Worm (Caenorhabditis elegans): ENCODE results near the gene znfx-1.

The znfx-1 gene

DNA sequence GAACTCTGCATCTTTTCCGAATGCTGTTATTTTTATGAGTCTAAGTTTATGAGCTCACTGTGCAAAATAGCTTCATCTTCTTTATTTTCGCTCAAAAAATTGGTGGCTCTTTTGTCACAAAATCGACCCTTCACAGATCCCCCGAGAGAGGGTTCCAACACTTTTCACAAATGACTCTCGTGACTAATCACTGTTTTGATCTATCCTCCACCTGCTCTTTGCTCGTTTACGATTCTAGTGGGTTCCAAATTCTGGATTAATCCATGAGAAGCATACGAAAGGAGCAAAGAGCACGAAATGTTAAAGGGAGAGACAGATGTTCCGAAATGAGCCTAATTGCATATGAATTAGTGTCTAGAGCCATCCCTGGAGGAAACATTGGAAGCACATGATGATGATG lies 47.9 kb downstream of the znfx-1 start:
- no peak for TF ChIP-seq snpc-4 (tag; optimal IDR thresholded peaks at IDR 0.05)
- TF ChIP-seq ces-1 (GFP tag; optimal IDR thresholded peaks at IDR 0.05), result peak; percentile 78
- no peak for TF ChIP-seq nhr-28 (tag; optimal IDR thresholded peaks at IDR 0.05)
- no peak for TF ChIP-seq sem-2 (GFP tag; optimal IDR thresholded peaks at IDR 0.05)
- TF ChIP-seq ztf-11 (tag; optimal IDR thresholded peaks at IDR 0.05), result no peak
- no peak for TF ChIP-seq sptf-1 (tag; optimal IDR thresholded peaks at IDR 0.05)
- TF ChIP-seq ceh-83 (GFP tag; optimal IDR thresholded peaks at IDR 0.05), result no peak
- TF ChIP-seq nhr-237 (tag; optimal IDR thresholded peaks at IDR 0.05), result no peak
- no peak for TF ChIP-seq mep-1 (tag; optimal IDR thresholded peaks at IDR 0.05)
- TF ChIP-seq lin-32 (GFP tag; optimal IDR thresholded peaks at IDR 0.05), result peak; percentile 23
- no peak for TF ChIP-seq nhr-12 (tag; optimal IDR thresholded peaks at IDR 0.05)
- no peak for TF ChIP-seq ham-2 (GFP tag; optimal IDR thresholded peaks at IDR 0.05)
- TF ChIP-seq elt-1 (tag; optimal IDR thresholded peaks at IDR 0.05; ENCODE audit: borderline replicate concordance, insufficient read depth), result no peak
- TF ChIP-seq ceh-43 (GFP tag; optimal IDR thresholded peaks at IDR 0.05), result no peak

DNA sequence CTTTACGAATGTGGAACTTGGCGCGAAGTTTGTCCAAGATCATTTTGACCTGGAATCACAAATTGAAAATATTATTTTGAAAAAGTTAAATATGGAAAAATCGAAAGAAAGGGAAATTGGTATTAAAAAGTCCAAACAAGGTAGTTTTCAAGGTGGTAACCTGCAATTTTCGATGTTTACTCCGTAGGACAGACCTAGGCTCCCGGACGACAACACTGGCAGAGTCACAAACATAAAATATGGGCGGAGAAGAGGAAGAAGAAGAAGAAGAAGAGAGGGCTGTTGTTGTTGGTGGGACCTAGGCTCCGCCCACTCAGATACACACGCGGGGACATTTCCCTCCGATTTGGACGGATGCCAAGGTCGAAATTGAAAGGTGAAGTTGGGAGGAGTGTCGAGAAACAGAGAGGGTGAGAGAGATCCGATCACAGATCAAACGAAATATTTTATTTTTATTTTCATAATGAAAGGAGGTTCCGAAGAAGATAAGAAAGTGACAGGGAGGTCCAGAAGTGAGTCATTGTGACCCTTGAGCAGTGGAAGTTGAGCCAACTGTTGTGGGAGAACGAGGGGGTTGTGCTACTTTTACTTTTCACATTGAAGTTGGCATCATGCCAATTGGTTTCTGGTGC lies 48.6 kb downstream of the znfx-1 start, which contains the start of gene aqp-2:
Gene aqp-2 (minus strand): TSS at position 51 of the 632 bp plus-strand sequence.
- TF ChIP-seq nhr-12 (tag; optimal IDR thresholded peaks at IDR 0.05), result no peak
- peak; percentile 88 for TF ChIP-seq unc-62 (GFP tag; optimal IDR thresholded peaks at IDR 0.05)
- TF ChIP-seq bed-3 (GFP tag; optimal IDR thresholded peaks at IDR 0.05), result no peak
- no peak for TF ChIP-seq mls-2 (tag; optimal IDR thresholded peaks at IDR 0.05)
- TF ChIP-seq nhr-2 (tag; optimal IDR thresholded peaks at IDR 0.05), result no peak
- no peak for TF ChIP-seq lsy-2 (tag; optimal IDR thresholded peaks at IDR 0.05)
- TF ChIP-seq elt-1 (tag; optimal IDR thresholded peaks at IDR 0.05; ENCODE audit: borderline replicate concordance, insufficient read depth), result no peak
- peak; percentile 45 for TF ChIP-seq unc-120 (tag; optimal IDR thresholded peaks at IDR 0.05; ENCODE audit: poor library complexity, severe bottlenecking)
- no peak for TF ChIP-seq ham-2 (GFP tag; optimal IDR thresholded peaks at IDR 0.05)
- TF ChIP-seq flh-1 (GFP tag; optimal IDR thresholded peaks at IDR 0.05), result no peak
- no peak for TF ChIP-seq ceh-43 (GFP tag; optimal IDR thresholded peaks at IDR 0.05)
- TF ChIP-seq sem-2 (GFP tag; optimal IDR thresholded peaks at IDR 0.05), result no peak
- peak; percentile 72 for TF ChIP-seq hlh-1 (tag; optimal IDR thresholded peaks at IDR 0.05)
- peak; percentile 51 for TF ChIP-seq blmp-1 (tag; optimal IDR thresholded peaks at IDR 0.05)
- peak; percentile 25 for TF ChIP-seq mep-1 (tag; optimal IDR thresholded peaks at IDR 0.05)
- no peak for TF ChIP-seq drap-1 (GFP tag; optimal IDR thresholded peaks at IDR 0.05)
- no peak for TF ChIP-seq lin-32 (GFP tag; optimal IDR thresholded peaks at IDR 0.05)
- no peak for TF ChIP-seq snpc-4 (tag; optimal IDR thresholded peaks at IDR 0.05)
- no peak for TF ChIP-seq cnd-1 (tag; optimal IDR thresholded peaks at IDR 0.05)

DNA sequence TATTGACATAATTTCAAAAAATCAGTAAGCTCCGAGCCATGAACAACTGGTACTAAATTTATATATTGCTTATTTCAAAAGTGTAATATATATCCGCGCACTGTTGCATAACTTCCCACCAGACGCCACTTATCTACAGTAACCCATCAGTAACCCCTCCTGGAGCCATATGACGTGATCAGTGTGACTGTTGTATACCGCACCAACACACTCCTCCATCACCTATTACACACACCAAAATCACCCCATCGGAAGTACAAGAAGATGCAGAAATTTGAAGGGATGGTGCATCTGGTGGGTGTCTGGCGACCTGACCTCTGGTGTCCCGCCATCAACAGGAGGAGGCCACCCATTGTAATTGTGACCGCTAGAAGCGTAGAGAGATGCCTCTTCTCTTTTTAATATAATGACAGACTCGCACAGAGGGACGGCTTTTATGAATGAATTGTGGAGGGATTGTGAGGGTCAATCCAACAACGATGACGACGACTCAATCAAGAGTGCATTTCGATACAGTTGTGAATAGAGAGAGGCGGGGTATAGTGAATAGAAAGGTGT lies 49.5 kb downstream of the znfx-1 start:
- TF ChIP-seq elt-3 (tag; optimal IDR thresholded peaks at IDR 0.05), result no peak
- no peak for TF ChIP-seq unc-120 (tag; optimal IDR thresholded peaks at IDR 0.05; ENCODE audit: poor library complexity, severe bottlenecking)
- TF ChIP-seq unc-62 (GFP tag; optimal IDR thresholded peaks at IDR 0.05), result peak; percentile 59
- TF ChIP-seq cnd-1 (tag; optimal IDR thresholded peaks at IDR 0.05), result peak; percentile 67
- TF ChIP-seq drap-1 (GFP tag; optimal IDR thresholded peaks at IDR 0.05), result no peak
- TF ChIP-seq nhr-76 (tag; optimal IDR thresholded peaks at IDR 0.05), result no peak
- no peak for TF ChIP-seq pha-4 (tag; optimal IDR thresholded peaks at IDR 0.05)
- peak; percentile 3 for TF ChIP-seq lin-13 (tag; optimal IDR thresholded peaks at IDR 0.05)
- TF ChIP-seq hlh-1 (tag; optimal IDR thresholded peaks at IDR 0.05), result peak; percentile 96
- no peak for TF ChIP-seq mep-1 (tag; optimal IDR thresholded peaks at IDR 0.05)
- TF ChIP-seq nhr-28 (tag; optimal IDR thresholded peaks at IDR 0.05), result no peak
- peak; percentile 56 for TF ChIP-seq M03D4.4 (tag; optimal IDR thresholded peaks at IDR 0.05)
- TF ChIP-seq ztf-11 (tag; optimal IDR thresholded peaks at IDR 0.05), result no peak
- no peak for TF ChIP-seq mab-5 (tag; optimal IDR thresholded peaks at IDR 0.05)
- TF ChIP-seq ces-1 (GFP tag; optimal IDR thresholded peaks at IDR 0.05), result no peak
- no peak for TF ChIP-seq zip-8 (tag; optimal IDR thresholded peaks at IDR 0.05)
- no peak for TF ChIP-seq ham-2 (GFP tag; optimal IDR thresholded peaks at IDR 0.05)
- no peak for TF ChIP-seq sem-2 (GFP tag; optimal IDR thresholded peaks at IDR 0.05)
- peak; percentile 90 for TF ChIP-seq nhr-2 (tag; optimal IDR thresholded peaks at IDR 0.05)
- TF ChIP-seq sptf-1 (tag; optimal IDR thresholded peaks at IDR 0.05), result peak; percentile 24
- TF ChIP-seq nhr-237 (tag; optimal IDR thresholded peaks at IDR 0.05), result no peak
- TF ChIP-seq bed-3 (GFP tag; optimal IDR thresholded peaks at IDR 0.05), result no peak
- no peak for TF ChIP-seq lsy-2 (tag; optimal IDR thresholded peaks at IDR 0.05)
- peak; percentile 49 for TF ChIP-seq mls-2 (tag; optimal IDR thresholded peaks at IDR 0.05)
- no peak for TF ChIP-seq nhr-12 (tag; optimal IDR thresholded peaks at IDR 0.05)
- no peak for TF ChIP-seq flh-1 (GFP tag; optimal IDR thresholded peaks at IDR 0.05)
- no peak for TF ChIP-seq unc-39 (tag; optimal IDR thresholded peaks at IDR 0.05)
- no peak for TF ChIP-seq ceh-83 (GFP tag; optimal IDR thresholded peaks at IDR 0.05)
- no peak for TF ChIP-seq blmp-1 (tag; optimal IDR thresholded peaks at IDR 0.05)
- no peak for TF ChIP-seq ceh-43 (GFP tag; optimal IDR thresholded peaks at IDR 0.05)
- TF ChIP-seq ceh-39 (tag; optimal IDR thresholded peaks at IDR 0.05), result no peak
- no peak for TF ChIP-seq elt-1 (tag; optimal IDR thresholded peaks at IDR 0.05; ENCODE audit: borderline replicate concordance, insufficient read depth)
- TF ChIP-seq tbx-8 (GFP tag; optimal IDR thresholded peaks at IDR 0.05), result peak; percentile 61
- peak; percentile 32 for TF ChIP-seq lin-32 (GFP tag; optimal IDR thresholded peaks at IDR 0.05)
- TF ChIP-seq snpc-4 (tag; optimal IDR thresholded peaks at IDR 0.05), result no peak

Data from whole organism, mixed stage, embryonic.